Worm (Caenorhabditis elegans) whole organism, midembryonic: Measurements from ENCODE around the gene egl-4.

Source experiments
- T22C8.4 ChIP-seq: fragments of 200-800 bp; sonication (Bioruptor generic); IDR thresholded peaks from 2 replicates; pipeline ENCODE4 v1.3.6; 2022; ENCODE audit warnings: missing genetic modification characterization, missing compliant biosample characterization
- cog-1 ChIP-seq: sonication (generic microtip); optimal IDR thresholded peaks from 2 replicates; lab custom pipeline; 2016; ENCODE audit warnings: missing genetic modification characterization, missing compliant biosample characterization
- flt-1 ChIP-seq: fragments of 200-800 bp; sonication (Bioruptor generic); IDR thresholded peaks from 2 replicates; pipeline ENCODE4 v1.3.6; 2022; ENCODE audit warnings: missing genetic modification characterization, missing compliant biosample characterization
- klf-2 ChIP-seq: fragments of 200-800 bp; sonication (Bioruptor generic); conservative IDR thresholded peaks from 2 replicates; pipeline ENCODE4 v1.3.6; 2022; ENCODE audit warnings: missing genetic modification reagents, missing genetic modification characterization, missing compliant biosample characterization
- med-1 ChIP-seq: sonication (generic microtip); optimal IDR thresholded peaks from 2 replicates; lab custom pipeline; 2017; ENCODE audit warnings: missing genetic modification characterization, mild to moderate bottlenecking, missing compliant biosample characterization, antibody characterized with exemption, missing genetic modification reagents; ENCODE audit not compliant: insufficient read depth
- ref-1 ChIP-seq: fragments of 200-800 bp; sonication (Bioruptor generic); conservative IDR thresholded peaks from 2 replicates; pipeline ENCODE4 v1.3.6; 2022; ENCODE audit warnings: missing genetic modification reagents, missing genetic modification characterization, missing compliant biosample characterization
- tab-1 ChIP-seq: fragments of 200-800 bp; sonication (Bioruptor generic); IDR thresholded peaks from 2 replicates; pipeline ENCODE4 v1.3.6; 2022; ENCODE audit warnings: missing genetic modification characterization, missing compliant biosample characterization
- ztf-23 ChIP-seq: fragments of 200-800 bp; sonication (Bioruptor generic); IDR thresholded peaks from 2 replicates; pipeline ENCODE4 v1.3.6; 2022; ENCODE audit warnings: missing genetic modification reagents, missing genetic modification characterization, missing compliant biosample characterization
- ztf-29 ChIP-seq: fragments of 200-800 bp; sonication (Bioruptor generic); IDR thresholded peaks from 2 replicates; pipeline ENCODE4 v1.3.6; 2022; ENCODE audit warnings: missing genetic modification reagents, missing genetic modification characterization, missing compliant biosample characterization

- TF ChIP-seq ztf-23 (GFP tag; lab: Robert Waterston, UW) (no peak), flt-1 (GFP tag; lab: Robert Waterston, UW) (no peak), ref-1 (no peak), med-1 (GFP tag; lab: Kevin White, UChicago) (no peak), ztf-29 (GFP tag; lab: Robert Waterston, UW) (no peak), tab-1 (GFP tag; lab: Robert Waterston, UW) (no peak), T22C8.4 (no peak), cog-1 (tag; lab: Kevin White, UChicago) (no peak), klf-2 (GFP tag; lab: Robert Waterston, UW) (no peak)
Observed at ce11 chrIV:1892638-1893037, 44.8 kb downstream of the egl-4 start.
